Worm (Caenorhabditis elegans): ENCODE results near the gene cgef-1.
A peak's percentile ranks its signal among the peaks of the same experiment; 100 is the strongest.

cgef-1 gene

ce11 chrX:2771742-2772141, at the start of gene cgef-1:
TSS of gene cgef-1 (plus strand) at chrX:2772042.
- TF ChIP-seq aha-1 (tag) (peak; percentile 40), gei-8 (GFP tag; optimal IDR thresholded peaks at IDR 0.05) (no peak), nhr-76 (tag; optimal IDR thresholded peaks at IDR 0.05) (no peak), madf-5 (GFP tag; IDR thresholded peaks at IDR 0.05) (no peak), nhr-28 (tag; optimal IDR thresholded peaks at IDR 0.05) (no peak)

ce11 chrX:2727681-2728080, 44.2 kb upstream of the cgef-1 start:
- TF ChIP-seq nhr-41 (GFP tag; IDR thresholded peaks at IDR 0.05) = no peak
- peak; percentile 77 for TF ChIP-seq fkh-10 (GFP tag; optimal IDR thresholded peaks at IDR 0.05)

ce11 chrX:2729857-2730256, 42.0 kb upstream of the cgef-1 start:
- TF ChIP-seq Y5F2A.4 (GFP tag; optimal IDR thresholded peaks at IDR 0.05) (no peak), ces-1 (GFP tag; optimal IDR thresholded peaks at IDR 0.05) (peak; percentile 43)

- TF ChIP-seq nhr-48 (tag; optimal IDR thresholded peaks at IDR 0.05) (no peak), hif-1 (tag; optimal IDR thresholded peaks at IDR 0.05) (no peak), hmg-1.1 (GFP tag; IDR thresholded peaks at IDR 0.05) (0 out of 2 replicates have a peak, but pooled peaks have one; percentile 38), set-16 (GFP tag; IDR thresholded peaks at IDR 0.05) (peak; percentile 96), lin-13 (GFP tag; optimal IDR thresholded peaks at IDR 0.05) (no peak)
These were observed 40.4 kb upstream of the cgef-1 start for ce11 chrX:2731416-2731815.

ce11 chrX:2748908-2749307, 22.9 kb upstream of the cgef-1 start:
- TF ChIP-seq hlh-30 (tag; optimal IDR thresholded peaks at IDR 0.05; ENCODE audit: insufficient read depth) = no peak
- no peak for TF ChIP-seq sdz-12 (GFP tag; optimal IDR thresholded peaks at IDR 0.05)
- TF ChIP-seq Y75B8A.6 (GFP tag; IDR thresholded peaks at IDR 0.05) = no peak
- no peak for TF ChIP-seq php-3 (GFP tag; IDR thresholded peaks at IDR 0.05)
- TF ChIP-seq unc-62 (GFP tag; optimal IDR thresholded peaks at IDR 0.05 in 1 of 2) = peak in 1 of 2 experiments; percentile 89
- TF ChIP-seq unc-62 (tag; optimal IDR thresholded peaks at IDR 0.05) = no peak
- TF ChIP-seq hif-1 (tag; optimal IDR thresholded peaks at IDR 0.05) = no peak
- TF ChIP-seq lin-15B (tag; optimal IDR thresholded peaks at IDR 0.05) = no peak
- no peak for TF ChIP-seq arid-1 (GFP tag; conservative IDR thresholded peaks at IDR 0.05)
- no peak for TF ChIP-seq lin-38 (GFP tag; IDR thresholded peaks at IDR 0.05)
- no peak for TF ChIP-seq nhr-25 (tag; optimal IDR thresholded peaks at IDR 0.05; ENCODE audit: borderline replicate concordance, insufficient read depth)
- no peak for TF ChIP-seq nhr-77 (tag; optimal IDR thresholded peaks at IDR 0.05)
- no peak for TF ChIP-seq ceh-62 (tag; optimal IDR thresholded peaks at IDR 0.05)
- TF ChIP-seq vab-7 (GFP tag; IDR thresholded peaks at IDR 0.05) = no peak
- TF ChIP-seq daf-16 (GFP tag; optimal IDR thresholded peaks at IDR 0.05) = no peak
- no peak for TF ChIP-seq daf-16 (tag; optimal IDR thresholded peaks at IDR 0.05)
- TF ChIP-seq hlh-11 (tag; optimal IDR thresholded peaks at IDR 0.05) = no peak
- peak; percentile 21 for TF ChIP-seq aha-1 (tag)

- no peak for TF ChIP-seq ceh-62 (tag; optimal IDR thresholded peaks at IDR 0.05)
- peak; percentile 11 for TF ChIP-seq aha-1 (tag)
These were observed 19.0 kb upstream of the cgef-1 start for ce11 chrX:2752841-2753240.

All from whole organism, L4 larva.